Worm (Caenorhabditis elegans) whole organism, L4/young adult: ENCODE results near the gene clec-136.

Experiments used
- dao-5 ChIP-seq: sonication (generic microtip); optimal IDR thresholded peaks from 2 replicates; lab custom pipeline; 2016; ENCODE audit warnings: missing genotype, missing genetic modification characterization, moderate library complexity, missing compliant biosample characterization
- him-1 ChIP-seq: sonication (generic microtip); optimal IDR thresholded peaks from 2 replicates; lab custom pipeline; 2016; ENCODE audit warnings: missing genotype, missing genetic modification reagents, missing genetic modification characterization, missing compliant biosample characterization

DNA sequence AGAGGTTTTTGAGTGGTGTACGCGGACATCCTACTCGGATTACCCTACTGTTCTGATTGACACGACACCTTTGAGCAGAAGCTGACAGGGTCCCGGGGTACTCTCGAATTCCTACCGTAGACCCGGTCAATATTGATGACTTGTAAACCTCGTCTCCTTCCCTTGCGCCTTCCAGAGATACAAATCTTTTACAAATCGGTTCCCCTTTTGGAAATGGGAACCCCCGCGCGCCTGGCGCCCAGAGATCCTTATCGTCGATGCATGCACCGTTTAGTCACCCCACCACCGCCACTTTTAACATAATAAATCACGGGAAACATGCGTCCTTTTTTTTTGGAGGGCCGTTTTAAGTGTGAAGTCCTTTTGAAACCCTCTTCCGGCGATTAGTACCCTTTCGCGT is 43.3 kb downstream of the clec-136 start:
- TF ChIP-seq dao-5 (tag; lab: Kevin White, UChicago): no peak
- TF ChIP-seq him-1 (tag; lab: Kevin White, UChicago): no peak
